Fruit fly (Drosophila melanogaster) whole organism, embryonic: ENCODE data around the gene lmd.

Experiments used
- CG4282 ChIP-seq: fragments of 200-800 bp; sonication (Bioruptor generic); optimal IDR thresholded peaks from 2 replicates; lab custom pipeline; 2016; ENCODE audit warnings: missing biosample characterization, missing genetic modification characterization
- CG4854 ChIP-seq: fragments of 200-800 bp; sonication (Bioruptor generic); optimal IDR thresholded peaks from 2 replicates; lab custom pipeline; 2016; ENCODE audit warnings: missing biosample characterization, missing genetic modification characterization, inconsistent platforms

- TF ChIP-seq CG4854: no peak
- no peak for TF ChIP-seq CG4282 (GFP tag; lab: Kevin White, UChicago)
Observed at dm6 chr3R:23057390-23057789, 30.9 kb upstream of the lmd start.
